Worm (Caenorhabditis elegans) whole organism, midembryonic: ENCODE results near the gene F10B5.2.
A peak's percentile ranks its signal among the peaks of the same experiment; 100 is the strongest.

Experiments used
- T22C8.4 ChIP-seq: fragments of 200-800 bp; sonication (Bioruptor generic); IDR thresholded peaks from 2 replicates; pipeline ENCODE4 v1.3.6; 2022; ENCODE audit warnings: missing genetic modification characterization, missing compliant biosample characterization
- cog-1 ChIP-seq: sonication (generic microtip); optimal IDR thresholded peaks from 2 replicates; lab custom pipeline; 2016; ENCODE audit warnings: missing genetic modification characterization, missing compliant biosample characterization
- flt-1 ChIP-seq: fragments of 200-800 bp; sonication (Bioruptor generic); IDR thresholded peaks from 2 replicates; pipeline ENCODE4 v1.3.6; 2022; ENCODE audit warnings: missing genetic modification characterization, missing compliant biosample characterization
- klf-2 ChIP-seq: fragments of 200-800 bp; sonication (Bioruptor generic); conservative IDR thresholded peaks from 2 replicates; pipeline ENCODE4 v1.3.6; 2022; ENCODE audit warnings: missing genetic modification reagents, missing genetic modification characterization, missing compliant biosample characterization
- med-1 ChIP-seq: sonication (generic microtip); optimal IDR thresholded peaks from 2 replicates; lab custom pipeline; 2017; ENCODE audit warnings: missing genetic modification characterization, mild to moderate bottlenecking, missing compliant biosample characterization, antibody characterized with exemption, missing genetic modification reagents; ENCODE audit not compliant: insufficient read depth
- ref-1 ChIP-seq: fragments of 200-800 bp; sonication (Bioruptor generic); conservative IDR thresholded peaks from 2 replicates; pipeline ENCODE4 v1.3.6; 2022; ENCODE audit warnings: missing genetic modification reagents, missing genetic modification characterization, missing compliant biosample characterization
- tab-1 ChIP-seq: fragments of 200-800 bp; sonication (Bioruptor generic); IDR thresholded peaks from 2 replicates; pipeline ENCODE4 v1.3.6; 2022; ENCODE audit warnings: missing genetic modification characterization, missing compliant biosample characterization
- ztf-23 ChIP-seq: fragments of 200-800 bp; sonication (Bioruptor generic); IDR thresholded peaks from 2 replicates; pipeline ENCODE4 v1.3.6; 2022; ENCODE audit warnings: missing genetic modification reagents, missing genetic modification characterization, missing compliant biosample characterization
- ztf-29 ChIP-seq: fragments of 200-800 bp; sonication (Bioruptor generic); IDR thresholded peaks from 2 replicates; pipeline ENCODE4 v1.3.6; 2022; ENCODE audit warnings: missing genetic modification reagents, missing genetic modification characterization, missing compliant biosample characterization

F10B5.2 gene

DNA sequence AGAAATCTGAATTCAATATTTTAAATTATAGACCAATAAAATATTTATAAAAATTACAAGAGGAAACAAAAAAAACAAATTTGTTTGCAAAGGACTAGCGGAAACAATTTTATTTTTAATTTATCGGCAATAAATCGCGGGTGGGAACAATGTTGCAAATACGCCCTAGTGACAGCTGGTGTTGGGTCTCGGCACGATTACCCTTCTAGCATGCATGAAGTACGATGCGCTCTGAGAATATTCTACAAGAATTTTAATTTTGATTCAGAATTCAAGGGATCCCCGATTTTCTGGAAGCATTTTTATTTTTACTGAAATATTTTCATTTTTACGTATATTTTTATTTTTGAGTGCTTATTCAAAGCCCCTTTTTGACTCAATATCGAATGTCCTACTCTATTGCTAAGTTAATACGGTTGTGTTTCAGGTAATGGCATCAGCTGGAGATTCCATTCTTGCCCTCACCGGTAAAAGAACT lies 40.5 kb downstream of the F10B5.2 start, which contains the start of the genes mig-5 and cct-1:
Gene mig-5 (minus strand): TSS at position 8 of the 478 bp plus-strand sequence.
Gene cct-1 (plus strand): TSS at position 428 of the 478 bp plus-strand sequence.
- peak; percentile 71 for TF ChIP-seq flt-1 (GFP tag; lab: Robert Waterston, UW)
- no peak for TF ChIP-seq med-1 (GFP tag; lab: Kevin White, UChicago)
- TF ChIP-seq klf-2 (GFP tag; lab: Robert Waterston, UW), result no peak
- TF ChIP-seq cog-1 (tag; lab: Kevin White, UChicago), result peak; percentile 84
- TF ChIP-seq T22C8.4, result no peak
- TF ChIP-seq ref-1, result no peak
- no peak for TF ChIP-seq tab-1 (GFP tag; lab: Robert Waterston, UW)
- TF ChIP-seq ztf-23 (GFP tag; lab: Robert Waterston, UW), result no peak; the same call in 1 of the 2 replicates
- TF ChIP-seq ztf-29, result no peak

DNA sequence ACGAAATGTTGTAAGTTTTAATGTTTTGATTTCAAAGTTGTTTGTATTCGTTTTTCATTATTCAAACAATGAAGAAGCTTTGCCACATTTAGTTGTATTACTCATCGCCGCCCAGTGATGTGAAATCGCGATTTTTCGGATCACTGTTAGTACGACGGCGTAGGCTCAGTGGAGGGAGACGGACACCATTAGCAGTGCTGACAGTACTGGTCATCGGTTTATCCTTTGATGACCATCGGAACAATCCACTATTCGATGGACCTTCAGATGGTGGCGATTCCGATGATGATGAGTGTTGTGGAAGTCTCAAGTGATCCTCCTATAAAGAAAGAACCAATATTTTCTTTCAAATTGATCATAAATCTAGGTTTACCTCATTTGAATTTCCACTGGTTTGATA lies 43.0 kb downstream of the F10B5.2 start:
- TF ChIP-seq ztf-29, result no peak
- no peak for TF ChIP-seq ztf-23 (GFP tag; lab: Robert Waterston, UW)
- TF ChIP-seq klf-2 (GFP tag; lab: Robert Waterston, UW), result no peak
- no peak for TF ChIP-seq ref-1
- TF ChIP-seq flt-1 (GFP tag; lab: Robert Waterston, UW), result no peak
- no peak for TF ChIP-seq cog-1 (tag; lab: Kevin White, UChicago)
- no peak for TF ChIP-seq tab-1 (GFP tag; lab: Robert Waterston, UW)
- no peak for TF ChIP-seq med-1 (GFP tag; lab: Kevin White, UChicago)
- TF ChIP-seq T22C8.4, result no peak

DNA sequence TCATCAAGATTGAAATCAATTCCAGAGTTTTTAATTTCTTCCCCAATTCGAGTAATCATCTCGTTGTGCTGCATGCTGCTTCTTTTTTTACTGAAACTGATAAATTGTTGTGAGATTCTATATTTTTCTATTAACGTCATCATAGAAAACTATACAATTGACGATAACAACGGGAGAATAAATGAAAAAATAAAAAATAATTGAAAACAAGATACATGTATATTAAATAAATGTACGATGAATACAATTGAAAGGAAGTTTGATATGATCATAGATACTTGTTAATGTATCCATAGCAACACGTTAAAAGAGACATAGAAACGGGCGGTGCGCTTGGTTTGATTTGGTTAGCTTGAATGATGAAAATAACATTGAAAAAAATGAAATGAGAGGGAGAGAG lies 45.9 kb downstream of the F10B5.2 start, which contains the start of gene T05C12.8:
Gene T05C12.8 (minus strand): TSS at position 101 of the 400 bp plus-strand sequence.
- no peak for TF ChIP-seq cog-1 (tag; lab: Kevin White, UChicago)
- no peak for TF ChIP-seq flt-1 (GFP tag; lab: Robert Waterston, UW)
- no peak for TF ChIP-seq ref-1
- TF ChIP-seq tab-1 (GFP tag; lab: Robert Waterston, UW), result no peak
- no peak for TF ChIP-seq ztf-23 (GFP tag; lab: Robert Waterston, UW)
- no peak for TF ChIP-seq klf-2 (GFP tag; lab: Robert Waterston, UW)

DNA sequence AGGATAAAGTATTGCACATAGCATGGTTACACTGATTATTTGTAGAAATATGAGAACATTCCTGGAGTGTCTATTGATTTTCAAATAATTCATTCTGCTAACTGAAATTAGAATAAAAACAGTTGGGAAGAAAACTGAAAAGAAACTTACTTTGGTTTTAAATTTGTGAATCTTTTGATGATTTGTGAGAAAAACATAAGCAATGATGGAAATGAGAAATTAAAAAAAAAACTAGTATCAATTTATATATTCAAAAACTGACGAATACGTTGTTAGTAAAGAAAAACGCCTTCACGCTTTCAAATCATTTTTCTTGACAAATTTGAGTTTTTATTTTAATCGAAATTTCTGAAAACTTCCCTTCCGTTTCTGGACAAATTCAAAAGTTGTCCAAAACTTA lies 48.6 kb downstream of the F10B5.2 start, which contains the start of gene T05C12.9:
Gene T05C12.9 (minus strand): TSS at position 101 of the 400 bp plus-strand sequence.
- no peak for TF ChIP-seq ztf-23 (GFP tag; lab: Robert Waterston, UW)
- TF ChIP-seq ztf-29, result no peak
- no peak for TF ChIP-seq flt-1 (GFP tag; lab: Robert Waterston, UW)
- no peak for TF ChIP-seq klf-2 (GFP tag; lab: Robert Waterston, UW)
- no peak for TF ChIP-seq cog-1 (tag; lab: Kevin White, UChicago)
- no peak for TF ChIP-seq med-1 (GFP tag; lab: Kevin White, UChicago)
- no peak for TF ChIP-seq T22C8.4
- no peak for TF ChIP-seq ref-1
- no peak for TF ChIP-seq tab-1 (GFP tag; lab: Robert Waterston, UW)

DNA sequence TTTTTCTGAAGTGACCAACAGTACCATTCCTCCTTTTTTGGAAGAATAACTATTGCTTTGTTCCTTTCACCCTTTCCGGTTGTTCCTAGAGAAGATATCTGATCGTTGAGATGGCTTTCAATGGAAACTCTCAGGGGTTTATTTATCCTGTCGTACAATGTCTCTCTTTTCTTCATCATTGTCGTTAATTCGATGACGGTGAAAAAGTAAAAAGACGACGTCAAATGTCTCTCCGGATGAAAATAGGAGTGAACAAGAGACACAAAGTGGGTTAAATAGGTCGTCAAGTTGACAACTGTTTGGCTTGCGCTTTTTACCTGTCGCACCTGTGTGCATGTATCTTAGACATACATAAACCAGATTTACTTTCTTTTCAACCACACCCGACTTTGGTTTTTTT lies 49.4 kb downstream of the F10B5.2 start:
- TF ChIP-seq med-1 (GFP tag; lab: Kevin White, UChicago) (no peak), ztf-23 (GFP tag; lab: Robert Waterston, UW) (no peak), T22C8.4 (no peak), klf-2 (GFP tag; lab: Robert Waterston, UW) (no peak), cog-1 (tag; lab: Kevin White, UChicago) (no peak), flt-1 (GFP tag; lab: Robert Waterston, UW) (no peak), ref-1 (no peak), ztf-29 (no peak)
